Worm (Caenorhabditis elegans) whole organism, L4 larva: ENCODE measurements around the gene VC5.2.

Source experiments
- R02D3.7 ChIP-seq: fragments of 150-350 bp; sonication (generic microtip); optimal IDR thresholded peaks from 3 replicates; lab custom pipeline; 2014; ENCODE audit warnings: missing biosample characterization, missing genetic modification characterization
- aha-1 ChIP-seq: fragments of 150-350 bp; peaks from one replicate; lab custom pipeline; 2014; ENCODE audit warnings: missing biosample characterization, missing genetic modification characterization
- aly-2 ChIP-seq: sonication (generic microtip); optimal IDR thresholded peaks from 2 replicates; lab custom pipeline; 2018; ENCODE audit warnings: missing biosample characterization, missing genetic modification characterization
- ceh-82 ChIP-seq: sonication (generic microtip); optimal IDR thresholded peaks from 2 replicates; lab custom pipeline; 2017; ENCODE audit warnings: missing biosample characterization, missing genetic modification characterization
- dmd-8 ChIP-seq: fragments of 200-800 bp; sonication (Bioruptor generic); IDR thresholded peaks from 2 replicates; pipeline ENCODE4 v1.3.6; 2022; ENCODE audit warnings: missing genetic modification characterization, missing compliant biosample characterization
- dve-1 ChIP-seq: sonication (generic microtip); optimal IDR thresholded peaks from 2 replicates; lab custom pipeline; 2017; ENCODE audit warnings: antibody characterized with exemption, mild to moderate bottlenecking, missing genetic modification characterization, missing compliant biosample characterization; ENCODE audit not compliant: insufficient read depth
- egl-27 ChIP-seq: sonication (generic microtip); optimal IDR thresholded peaks from 3 replicates; lab custom pipeline; 2017; ENCODE audit warnings: missing biosample characterization, missing genetic modification reagents, missing genetic modification characterization
- gei-8 ChIP-seq: fragments of 200-800 bp; sonication (Bioruptor generic); optimal IDR thresholded peaks from 2 replicates; lab custom pipeline; 2018; ENCODE audit warnings: mild to moderate bottlenecking, missing genetic modification characterization, missing compliant biosample characterization
- hlh-30 ChIP-seq: sonication (generic microtip); optimal IDR thresholded peaks from 2 replicates; lab custom pipeline; 2017; ENCODE audit warnings: antibody characterized with exemption, mild to moderate bottlenecking, missing genetic modification characterization, missing compliant biosample characterization; ENCODE audit not compliant: insufficient read depth
- set-16 ChIP-seq: fragments of 200-800 bp; sonication (Bioruptor generic); IDR thresholded peaks from 2 replicates; pipeline ENCODE4 v1.3.6; 2022; ENCODE audit warnings: missing genetic modification reagents, missing genetic modification characterization, missing compliant biosample characterization
- snpc-4 ChIP-seq: fragments of 150-350 bp; optimal IDR thresholded peaks from 2 replicates; lab custom pipeline; 2014; ENCODE audit warnings: missing biosample characterization, missing genetic modification characterization
- ztf-11 ChIP-seq: fragments of 150-350 bp; optimal IDR thresholded peaks from 2 replicates; lab custom pipeline; 2014; ENCODE audit warnings: missing biosample characterization, missing genetic modification characterization

DNA sequence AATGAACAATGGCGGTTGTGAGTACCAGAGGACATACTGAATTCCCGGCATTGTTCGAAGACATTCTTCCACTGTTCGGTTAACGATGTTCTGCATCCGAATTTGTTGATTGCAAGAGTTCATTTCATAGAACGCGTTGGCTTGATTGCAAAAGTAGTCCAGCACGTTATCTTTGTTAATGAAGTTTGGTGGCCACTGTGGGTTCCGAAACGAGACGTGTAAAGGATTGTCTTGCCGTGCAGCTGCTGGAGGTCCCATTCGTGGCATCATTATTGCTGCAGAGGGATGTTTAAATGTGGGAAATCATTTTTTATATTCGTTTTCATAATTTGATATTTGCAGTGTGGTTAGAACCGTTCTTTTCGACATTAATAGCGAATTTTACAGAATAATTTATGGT lies 26.4 kb upstream of the VC5.2 start, which contains the start of gene mdt-6:
- TF ChIP-seq set-16 (GFP tag; lab: Robert Waterston, UW) (no peak), gei-8 (GFP tag; lab: Kevin White, UChicago) (no peak), ceh-82 (tag; lab: Kevin White, UChicago) (no peak), aha-1 (tag; lab: Kevin White, UChicago) (peak; percentile 84), dve-1 (tag; lab: Kevin White, UChicago) (no peak), hlh-30 (tag; lab: Kevin White, UChicago) (no peak), aly-2 (no peak), R02D3.7 (tag; lab: Kevin White, UChicago) (no peak), dmd-8 (GFP tag; lab: Robert Waterston, UW) (no peak), egl-27 (tag; lab: Kevin White, UChicago) (no peak), snpc-4 (tag; lab: Kevin White, UChicago) (no peak), ztf-11 (tag; lab: Kevin White, UChicago) (no peak)
